Fruit fly (Drosophila melanogaster) whole organism, prepupa: ENCODE results near the gene CG9536.

ENCODE experiments used
- Blimp-1 ChIP-seq: fragments of 200-800 bp; sonication (Bioruptor generic); optimal IDR thresholded peaks from 3 replicates; lab custom pipeline; 2017; ENCODE audit warnings: missing biosample characterization, missing genetic modification characterization, mild to moderate bottlenecking, moderate library complexity, missing genetic modification reagents
- CG15336 ChIP-seq: fragments of 200-800 bp; sonication (Bioruptor generic); IDR thresholded peaks from 2 replicates; pipeline ENCODE4 v1.3.6; 2022; ENCODE audit warnings: missing biosample characterization, missing genetic modification characterization
- CG1621 ChIP-seq: fragments of 200-800 bp; sonication (Bioruptor generic); optimal IDR thresholded peaks from 3 replicates; lab custom pipeline; 2018; ENCODE audit warnings: missing biosample characterization, mild to moderate bottlenecking, missing genetic modification characterization
- CG16779 ChIP-seq: fragments of 200-800 bp; sonication (Bioruptor generic); optimal IDR thresholded peaks from 3 replicates; lab custom pipeline; 2017; ENCODE audit warnings: missing biosample characterization, mild to moderate bottlenecking, missing genetic modification characterization
- CG3032 ChIP-seq: fragments of 200-800 bp; optimal IDR thresholded peaks from 2 replicates; lab custom pipeline; 2019; ENCODE audit warnings: missing biosample characterization, mild to moderate bottlenecking, missing genetic modification characterization, moderate library complexity
- CG32006 ChIP-seq: fragments of 200-800 bp; sonication (Bioruptor generic); optimal IDR thresholded peaks from 3 replicates; lab custom pipeline; 2017; ENCODE audit warnings: missing biosample characterization, mild to moderate bottlenecking, missing genetic modification characterization
- CG3919 ChIP-seq: fragments of 200-800 bp; sonication (Bioruptor generic); optimal IDR thresholded peaks from 3 replicates; lab custom pipeline; 2016; ENCODE audit warnings: missing biosample characterization, missing genetic modification characterization
- CG4318 ChIP-seq: fragments of 200-800 bp; sonication (Bioruptor generic); optimal IDR thresholded peaks from 3 replicates; lab custom pipeline; 2017; ENCODE audit warnings: missing biosample characterization, mild to moderate bottlenecking, missing genetic modification characterization
- CG6163 ChIP-seq: fragments of 200-800 bp; sonication (Bioruptor generic); IDR thresholded peaks from 3 replicates; pipeline ENCODE4 v1.3.6; 2022; ENCODE audit warnings: missing biosample characterization, missing genetic modification characterization
- CG6276 ChIP-seq: fragments of 200-800 bp; sonication (Bioruptor generic); optimal IDR thresholded peaks from 2 replicates; lab custom pipeline; 2017; ENCODE audit warnings: missing biosample characterization, mild to moderate bottlenecking, missing genetic modification characterization
- CG6792 ChIP-seq: fragments of 200-800 bp; sonication (Bioruptor generic); optimal IDR thresholded peaks from 3 replicates; lab custom pipeline; 2016; ENCODE audit warnings: missing biosample characterization, missing genetic modification characterization
- CG6808 ChIP-seq: fragments of 200-800 bp; sonication (Bioruptor generic); optimal IDR thresholded peaks from 3 replicates; lab custom pipeline; 2017; ENCODE audit warnings: missing biosample characterization, missing genetic modification characterization, mild to moderate bottlenecking, moderate library complexity, missing genetic modification reagents
- CG6854 ChIP-seq: fragments of 200-800 bp; sonication (Bioruptor generic); optimal IDR thresholded peaks from 2 replicates; lab custom pipeline; 2017; ENCODE audit warnings: missing biosample characterization, mild to moderate bottlenecking, missing genetic modification characterization
- CG8119 ChIP-seq: fragments of 200-800 bp; sonication (Bioruptor generic); IDR thresholded peaks from 3 replicates; pipeline ENCODE4 v1.3.6; 2022; ENCODE audit warnings: missing biosample characterization, missing genetic modification characterization
- CG8319 ChIP-seq: fragments of 200-800 bp; sonication (Bioruptor generic); optimal IDR thresholded peaks from 3 replicates; lab custom pipeline; 2016; ENCODE audit warnings: missing biosample characterization, missing genetic modification characterization
- CG8632 ChIP-seq: fragments of 200-800 bp; sonication (Bioruptor generic); optimal IDR thresholded peaks from 3 replicates; lab custom pipeline; 2016; ENCODE audit warnings: missing biosample characterization, missing genetic modification characterization
- CG9139 ChIP-seq: fragments of 200-800 bp; sonication (Bioruptor generic); optimal IDR thresholded peaks from 3 replicates; lab custom pipeline; 2017; ENCODE audit warnings: missing biosample characterization, mild to moderate bottlenecking, missing genetic modification characterization
- Eip78C ChIP-seq: fragments of 200-800 bp; sonication (Bioruptor generic); peaks from one replicate; lab custom pipeline; 2016; ENCODE audit warnings: missing biosample characterization, missing genetic modification characterization
- Eip93F ChIP-seq: fragments of 200-800 bp; sonication (Bioruptor generic); optimal IDR thresholded peaks from 2 replicates; lab custom pipeline; 2016; ENCODE audit warnings: missing biosample characterization, mild to moderate bottlenecking, missing genetic modification characterization
- Hr39 ChIP-seq: fragments of 200-800 bp; sonication (Bioruptor generic); optimal IDR thresholded peaks from 2 replicates; lab custom pipeline; 2016; ENCODE audit warnings: missing biosample characterization, missing genetic modification characterization
- Hr4 ChIP-seq: fragments of 200-800 bp; sonication (Bioruptor generic); optimal IDR thresholded peaks from 3 replicates; lab custom pipeline; 2016; ENCODE audit warnings: missing biosample characterization, missing genetic modification characterization
- Lpt ChIP-seq: fragments of 200-800 bp; sonication (Bioruptor generic); optimal IDR thresholded peaks from 3 replicates; lab custom pipeline; 2016; ENCODE audit warnings: missing biosample characterization, missing genetic modification characterization
- OdsH ChIP-seq: fragments of 200-800 bp; sonication (Bioruptor generic); optimal IDR thresholded peaks from 3 replicates; lab custom pipeline; 2016; ENCODE audit warnings: missing biosample characterization, missing genetic modification characterization
- Sox102F ChIP-seq: fragments of 200-800 bp; sonication (Bioruptor generic); optimal IDR thresholded peaks from 2 replicates; lab custom pipeline; 2016; ENCODE audit warnings: missing biosample characterization, mild to moderate bottlenecking, missing genetic modification characterization
- Sox14 ChIP-seq: fragments of 200-800 bp; sonication (Bioruptor generic); optimal IDR thresholded peaks from 3 replicates; lab custom pipeline; 2016; ENCODE audit warnings: missing biosample characterization, missing genetic modification characterization
- Sox15 ChIP-seq: fragments of 200-800 bp; sonication (Bioruptor generic); optimal IDR thresholded peaks from 3 replicates; lab custom pipeline; 2016; ENCODE audit warnings: missing biosample characterization, missing genetic modification characterization
- achi ChIP-seq: fragments of 200-800 bp; sonication (Bioruptor generic); optimal IDR thresholded peaks from 3 replicates; lab custom pipeline; 2016; ENCODE audit warnings: missing biosample characterization, missing genetic modification characterization
- dac ChIP-seq: fragments of 200-800 bp; sonication (Bioruptor generic); optimal IDR thresholded peaks from 2 replicates; lab custom pipeline; 2017; ENCODE audit warnings: missing biosample characterization, mild to moderate bottlenecking, missing genetic modification characterization
- eg ChIP-seq: fragments of 200-800 bp; sonication (Bioruptor generic); IDR thresholded peaks from 3 replicates; pipeline ENCODE4 v1.3.6; 2022; ENCODE audit warnings: missing biosample characterization, missing genetic modification characterization
- esn ChIP-seq: fragments of 200-800 bp; sonication (Bioruptor generic); optimal IDR thresholded peaks from 2 replicates; lab custom pipeline; 2016; ENCODE audit warnings: missing biosample characterization, mild to moderate bottlenecking, missing genetic modification characterization, moderate library complexity
- fd85E ChIP-seq: fragments of 200-800 bp; sonication (Bioruptor generic); optimal IDR thresholded peaks from 3 replicates; lab custom pipeline; 2016; ENCODE audit warnings: missing biosample characterization, missing genetic modification characterization
- fkh ChIP-seq: fragments of 200-800 bp; sonication (Bioruptor generic); optimal IDR thresholded peaks from 3 replicates; lab custom pipeline; 2017; ENCODE audit warnings: missing biosample characterization, mild to moderate bottlenecking, missing genetic modification characterization, moderate library complexity
- net ChIP-seq: fragments of 200-800 bp; sonication (Bioruptor generic); optimal IDR thresholded peaks from 3 replicates; lab custom pipeline; 2016; ENCODE audit warnings: missing biosample characterization, missing genetic modification characterization
- pdm3 ChIP-seq: fragments of 200-800 bp; sonication (Bioruptor generic); optimal IDR thresholded peaks from 3 replicates; lab custom pipeline; 2016; ENCODE audit warnings: missing biosample characterization, missing genetic modification characterization
- salr ChIP-seq, 2 experiments: fragments of 200-800 bp; sonication (Bioruptor generic); optimal IDR thresholded peaks; 3 replicates each; lab custom pipeline; 2016 to 2018; ENCODE audit warnings: missing biosample characterization in 2 of 2, missing genetic modification characterization in 2 of 2, mild to moderate bottlenecking in 1 of 2
- spab ChIP-seq: fragments of 200-800 bp; sonication (Bioruptor generic); optimal IDR thresholded peaks from 2 replicates; lab custom pipeline; 2017; ENCODE audit warnings: missing biosample characterization, mild to moderate bottlenecking, missing genetic modification characterization, missing genetic modification reagents
- ss ChIP-seq, 2 experiments: fragments of 200-800 bp; sonication (Bioruptor generic); optimal IDR thresholded peaks; 2 replicates in 1 of 2; 3 replicates in 1 of 2; lab custom pipeline; 2017 to 2018; ENCODE audit warnings: mild to moderate bottlenecking in 2 of 2, missing biosample characterization in 2 of 2, missing genetic modification characterization in 2 of 2, moderate library complexity in 1 of 2
- svp ChIP-seq: fragments of 200-800 bp; sonication (Bioruptor generic); peaks from one replicate; lab custom pipeline; 2016; ENCODE audit warnings: missing biosample characterization, missing genetic modification characterization
- vri ChIP-seq: fragments of 200-800 bp; sonication (Bioruptor generic); optimal IDR thresholded peaks from 3 replicates; lab custom pipeline; 2016; ENCODE audit warnings: missing biosample characterization, mild to moderate bottlenecking, missing genetic modification characterization

CG9536 gene

dm6 chr2L:6465497-6465896, 11.3 kb downstream of the CG9536 start, which contains the start of gene Rchy1:
Gene Rchy1 (minus strand): TSS chr2L:6465669.
- TF ChIP-seq CG9139 (GFP tag; lab: Kevin White, UChicago) (peak; percentile 10), pdm3 (no peak), svp (GFP tag; lab: Kevin White, UChicago) (peak; percentile 72), Eip78C (GFP tag; lab: Kevin White, UChicago) (peak; percentile 78), Sox102F (GFP tag; lab: Kevin White, UChicago) (peak; percentile 36), CG1621 (peak; percentile 68), dac (no peak), Eip93F (no peak), CG15336 (peak; percentile 21; the same call in 1 of the 2 replicates), ss (GFP tag; optimal IDR thresholded peaks at IDR 0.05; lab: Kevin White, UChicago) (peak in 1 of 2 experiments; percentile 25), CG16779 (tag; lab: Kevin White, UChicago) (peak; percentile 34), Sox15 (GFP tag; lab: Kevin White, UChicago) (no peak), CG8119 (peak; percentile 48; the same call in 1 of the 3 replicates), esn (GFP tag; lab: Kevin White, UChicago) (no peak), CG6163 (GFP tag; lab: Robert Waterston, UW) (peak; percentile 42; the same call in 1 of the 3 replicates), net (GFP tag; lab: Kevin White, UChicago) (peak; percentile 33), eg (GFP tag; lab: Robert Waterston, UW) (peak; percentile 67), CG6792 (GFP tag; lab: Kevin White, UChicago) (no peak), CG8632 (GFP tag; lab: Kevin White, UChicago) (peak; percentile 12), CG6854 (GFP tag; lab: Kevin White, UChicago) (peak; percentile 12), CG3919 (peak; percentile 12)

dm6 chr2L:6464780-6465179, 12.0 kb downstream of the CG9536 start:
- TF ChIP-seq Sox15 (GFP tag; lab: Kevin White, UChicago) (no peak), CG3032 (tag; lab: Kevin White, UChicago) (no peak), Sox14 (GFP tag; lab: Kevin White, UChicago) (no peak), vri (GFP tag; lab: Kevin White, UChicago) (peak; percentile 18), Blimp-1 (GFP tag; lab: Kevin White, UChicago) (peak; percentile 39), Hr39 (GFP tag; lab: Kevin White, UChicago) (no peak), CG8119 (0 out of 3 replicates have a peak, but pooled peaks have one; percentile 2), CG6854 (GFP tag; lab: Kevin White, UChicago) (peak; percentile 3), fd85E (GFP tag; lab: Kevin White, UChicago) (no peak), ss (GFP tag; optimal IDR thresholded peaks at IDR 0.05; lab: Kevin White, UChicago) (peak in 1 of 2 experiments; percentile 48), Hr4 (GFP tag; lab: Kevin White, UChicago) (no peak), CG8319 (no peak), achi (GFP tag; lab: Kevin White, UChicago) (no peak)

- TF ChIP-seq Eip93F = no peak
- TF ChIP-seq CG6808 (GFP tag; lab: Kevin White, UChicago) = no peak
- TF ChIP-seq CG6854 (GFP tag; lab: Kevin White, UChicago) = no peak
- peak; percentile 62; the same call in 2 of the 3 replicates for TF ChIP-seq eg (GFP tag; lab: Robert Waterston, UW)
- TF ChIP-seq CG32006 (GFP tag; lab: Kevin White, UChicago) = peak; percentile 51
- no peak for TF ChIP-seq Lpt (GFP tag; lab: Kevin White, UChicago)
- no peak for TF ChIP-seq spab (GFP tag; lab: Kevin White, UChicago)
- TF ChIP-seq salr (GFP tag; optimal IDR thresholded peaks at IDR 0.05; lab: Kevin White, UChicago) = peak in 1 of 2 experiments; percentile 17
- TF ChIP-seq CG15336 = 0 out of 2 replicates have a peak, but pooled peaks have one; percentile 26
- TF ChIP-seq Hr4 (GFP tag; lab: Kevin White, UChicago) = peak; percentile 38
- TF ChIP-seq fkh (GFP tag; lab: Kevin White, UChicago) = peak; percentile 32
- no peak for TF ChIP-seq Sox15 (GFP tag; lab: Kevin White, UChicago)
- TF ChIP-seq OdsH (GFP tag; lab: Kevin White, UChicago) = no peak
- TF ChIP-seq dac = peak; percentile 6
- no peak for TF ChIP-seq CG4318 (GFP tag; lab: Kevin White, UChicago)
- no peak for TF ChIP-seq Hr39 (GFP tag; lab: Kevin White, UChicago)
- peak; percentile 55 for TF ChIP-seq svp (GFP tag; lab: Kevin White, UChicago)
- TF ChIP-seq CG6276 (GFP tag; lab: Kevin White, UChicago) = peak; percentile 7
Observed at dm6 chr2L:6464270-6464669, 12.5 kb downstream of the CG9536 start.
